Fruit fly (Drosophila melanogaster): ENCODE results near the gene fax.

The fax gene

dm6 chr3L:16380770-16381169, 30.9 kb downstream of the fax start (continued):
- peak; percentile 11 for TF ChIP-seq CG8359 (GFP tag; optimal IDR thresholded peaks at IDR 0.05; ENCODE audit: borderline replicate concordance)
- peak; percentile 45 for TF ChIP-seq cato (GFP tag; optimal IDR thresholded peaks at IDR 0.05; ENCODE audit: borderline replicate concordance)
- TF ChIP-seq abd-A (tag; optimal IDR thresholded peaks at IDR 0.05), result no peak
- TF ChIP-seq CG13424 (tag; optimal IDR thresholded peaks at IDR 0.05), result peak; percentile 79
- 0 out of 3 replicates have a peak, but pooled peaks have one; percentile 33 for TF ChIP-seq so (GFP tag; IDR thresholded peaks at IDR 0.05)
- peak; percentile 67 for TF ChIP-seq CG2712 (tag; optimal IDR thresholded peaks at IDR 0.05)
- peak; percentile 34; the same call in 1 of the 2 replicates for TF ChIP-seq CG4730 (GFP tag; IDR thresholded peaks at IDR 0.05)
- TF ChIP-seq CG11504 (tag; optimal IDR thresholded peaks at IDR 0.05), result no peak

dm6 chr3L:16377768-16378764, 33.6 kb downstream of the fax start, which contains the start of gene roq:
roq (minus strand) TSS chr3L:16378566.
- TF ChIP-seq CG11247 (GFP tag; IDR thresholded peaks at IDR 0.05) (no peak), CG6765 (GFP tag; optimal IDR thresholded peaks at IDR 0.05) (no peak), E2f1 (GFP tag; IDR thresholded peaks at IDR 0.05) (no peak), her (GFP tag; optimal IDR thresholded peaks at IDR 0.05) (no peak), bbx (GFP tag; IDR thresholded peaks at IDR 0.05; ENCODE audit: partially characterized antibody) (peak; percentile 51), dpn (GFP tag; optimal IDR thresholded peaks at IDR 0.05) (no peak), zfh2 (GFP tag; optimal IDR thresholded peaks at IDR 0.05) (no peak), NK7.1 (GFP tag; optimal IDR thresholded peaks at IDR 0.05) (no peak), slp2 (GFP tag; optimal IDR thresholded peaks at IDR 0.05) (no peak), Dek (tag; optimal IDR thresholded peaks at IDR 0.05) (no peak), CG10959 (GFP tag; IDR thresholded peaks at IDR 0.05) (no peak), Fer3 (tag; optimal IDR thresholded peaks at IDR 0.05) (no peak), Gsc (GFP tag; IDR thresholded peaks at IDR 0.05) (no peak), sim (GFP tag; IDR thresholded peaks at IDR 0.05) (no peak), Dll (GFP tag; IDR thresholded peaks at IDR 0.05; ENCODE audit: partially characterized antibody) (no peak), CG6175 (GFP tag; IDR thresholded peaks at IDR 0.05) (no peak), ci (GFP tag; IDR thresholded peaks at IDR 0.05) (0 out of 3 replicates have a peak, but pooled peaks have one; percentile 6), bowl (GFP tag; IDR thresholded peaks at IDR 0.05) (no peak), zen2 (GFP tag; IDR thresholded peaks at IDR 0.05; ENCODE audit: partially characterized antibody) (no peak), CG34422 (GFP tag; IDR thresholded peaks at IDR 0.05) (peak; percentile 37; the same call in 1 of the 3 replicates), CG13123 (GFP tag; optimal IDR thresholded peaks at IDR 0.05) (no peak), CG18619 (GFP tag; optimal IDR thresholded peaks at IDR 0.05) (no peak), CG4328 (GFP tag; optimal IDR thresholded peaks at IDR 0.05) (no peak), cato (GFP tag; optimal IDR thresholded peaks at IDR 0.05; ENCODE audit: borderline replicate concordance) (no peak), fd3F (GFP tag; optimal IDR thresholded peaks at IDR 0.05) (no peak), tx (GFP tag; optimal IDR thresholded peaks at IDR 0.05) (no peak), CHES-1-like (GFP tag; optimal IDR thresholded peaks at IDR 0.05) (peak; percentile 16), Six4 (GFP tag; optimal IDR thresholded peaks at IDR 0.05) (no peak), sisA (GFP tag; IDR thresholded peaks at IDR 0.05) (no peak), abd-A (tag; optimal IDR thresholded peaks at IDR 0.05) (no peak), tll (GFP tag; optimal IDR thresholded peaks at IDR 0.05) (no peak), so (GFP tag; IDR thresholded peaks at IDR 0.05) (no peak), CG32772 (GFP tag; IDR thresholded peaks at IDR 0.05) (no peak), Asciz (GFP tag; optimal IDR thresholded peaks at IDR 0.05) (no peak), CG10209 (GFP tag; optimal IDR thresholded peaks at IDR 0.05) (no peak), Opbp (GFP tag; IDR thresholded peaks at IDR 0.05; ENCODE audit: partially characterized antibody) (peak; percentile 65; the same call in 2 of the 3 replicates), ase (GFP tag; IDR thresholded peaks at IDR 0.05) (no peak), Neu2 (GFP tag; optimal IDR thresholded peaks at IDR 0.05; ENCODE audit: borderline replicate concordance) (no peak), CG2875 (GFP tag; optimal IDR thresholded peaks at IDR 0.05) (no peak), CG9876 (GFP tag; optimal IDR thresholded peaks at IDR 0.05) (no peak), B-H2 (GFP tag; optimal IDR thresholded peaks at IDR 0.05) (no peak)

All from whole organism, embryonic.